Fruit fly (Drosophila melanogaster) whole organism: ENCODE data around the gene sr.

Experiments used
- CG8478 ChIP-seq: fragments of >200 bp; optimal IDR thresholded peaks from 2 replicates; lab custom pipeline; 2018; ENCODE audit warnings: inconsistent platforms
- Dll ChIP-seq: fragments of >200 bp; optimal IDR thresholded peaks from 2 replicates; lab custom pipeline; 2017
- EcR ChIP-seq, 2 experiments: fragments of >200 bp; optimal IDR thresholded peaks; 2 replicates each; lab custom pipeline; 2017; ENCODE audit warnings: missing biosample characterization in 2 of 2, missing genetic modification characterization in 2 of 2, missing genetic modification reagents in 2 of 2
- pan ChIP-seq: fragments of >200 bp; optimal IDR thresholded peaks from 2 replicates; lab custom pipeline; 2017
- psq ChIP-seq: fragments of >200 bp; optimal IDR thresholded peaks from 2 replicates; lab custom pipeline; 2017
- usp ChIP-seq: fragments of >200 bp; optimal IDR thresholded peaks from 2 replicates; lab custom pipeline; 2017; ENCODE audit warnings: missing biosample characterization, missing genetic modification characterization, mixed read lengths

Gene sr

DNA sequence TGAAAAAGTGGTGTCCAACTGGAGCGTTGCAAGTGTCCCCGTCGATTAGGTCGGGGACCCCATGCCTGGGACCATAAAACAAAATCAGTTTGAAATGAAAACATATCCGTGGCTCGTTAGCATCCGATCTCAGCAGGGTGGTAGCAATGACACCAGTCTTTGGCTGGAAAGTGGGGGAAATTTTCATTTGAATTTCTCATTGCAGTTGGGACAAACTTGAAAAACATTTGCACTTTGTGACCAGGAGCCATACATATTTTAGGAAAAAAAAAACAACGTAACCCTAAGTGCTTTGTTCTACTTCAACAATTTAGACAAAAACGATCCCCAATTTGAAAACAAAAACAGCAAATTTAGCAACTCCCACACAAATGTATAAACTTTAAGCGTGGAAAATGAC is 61.2 kb downstream of the sr start, which contains the start of gene CG14316:
CG14316 (plus strand) TSS at position 301 of the 400 bp plus-strand sequence.
- TF ChIP-seq psq (lab: Kevin White, UChicago) = no peak
- no peak for TF ChIP-seq Dll (lab: Kevin White, UChicago)
- no peak for TF ChIP-seq pan (lab: Kevin White, UChicago)
- TF ChIP-seq usp (GFP tag; lab: Kevin White, UChicago) = no peak
- no peak for TF ChIP-seq CG8478 (lab: Kevin White, UChicago)
- TF ChIP-seq EcR (GFP tag; optimal IDR thresholded peaks at IDR 0.05; lab: Kevin White, UChicago) = no peak

DNA sequence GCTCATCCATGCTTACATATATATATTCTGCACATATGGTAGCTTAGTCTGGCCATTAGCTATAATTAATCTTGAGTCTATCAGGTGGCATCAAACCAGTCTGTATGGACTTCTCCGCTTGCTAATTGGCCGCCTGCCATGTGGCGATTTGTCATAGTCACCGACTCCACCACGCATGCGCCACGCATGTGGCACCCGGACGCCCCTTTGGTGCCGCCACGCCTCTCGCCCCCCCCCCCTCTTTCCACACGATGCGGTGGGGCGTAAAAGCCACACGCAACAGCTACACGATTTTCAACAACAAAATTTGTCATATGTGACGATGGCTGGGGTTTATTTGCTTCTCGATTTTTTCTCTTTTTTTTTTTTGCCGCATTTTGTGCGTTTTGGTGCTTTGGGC is 63.1 kb downstream of the sr start:
- TF ChIP-seq Dll (lab: Kevin White, UChicago) = no peak

DNA sequence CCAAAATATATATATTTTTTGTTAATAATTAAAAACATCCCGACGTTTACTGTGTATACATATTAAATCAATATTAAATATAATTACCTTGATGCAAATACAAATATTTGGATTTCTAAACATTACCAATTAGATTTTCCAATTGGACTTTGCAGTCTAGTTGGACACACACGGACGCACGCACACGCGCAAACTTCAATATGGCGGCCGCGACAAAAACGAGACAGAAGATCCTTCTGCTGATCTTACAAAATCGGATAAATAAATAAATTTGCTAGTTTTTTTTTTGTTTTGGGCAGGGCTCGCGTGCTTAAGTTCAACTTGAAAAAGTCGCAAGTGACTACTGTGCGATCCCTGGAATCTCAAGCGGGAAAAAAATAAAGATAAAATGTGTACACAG is 66.0 kb downstream of the sr start:
- no peak for TF ChIP-seq psq (lab: Kevin White, UChicago)
- TF ChIP-seq EcR (GFP tag; optimal IDR thresholded peaks at IDR 0.05; lab: Kevin White, UChicago) = no peak
- no peak for TF ChIP-seq pan (lab: Kevin White, UChicago)
- TF ChIP-seq CG8478 (lab: Kevin White, UChicago) = no peak
- TF ChIP-seq usp (GFP tag; lab: Kevin White, UChicago) = no peak
- no peak for TF ChIP-seq Dll (lab: Kevin White, UChicago)

DNA sequence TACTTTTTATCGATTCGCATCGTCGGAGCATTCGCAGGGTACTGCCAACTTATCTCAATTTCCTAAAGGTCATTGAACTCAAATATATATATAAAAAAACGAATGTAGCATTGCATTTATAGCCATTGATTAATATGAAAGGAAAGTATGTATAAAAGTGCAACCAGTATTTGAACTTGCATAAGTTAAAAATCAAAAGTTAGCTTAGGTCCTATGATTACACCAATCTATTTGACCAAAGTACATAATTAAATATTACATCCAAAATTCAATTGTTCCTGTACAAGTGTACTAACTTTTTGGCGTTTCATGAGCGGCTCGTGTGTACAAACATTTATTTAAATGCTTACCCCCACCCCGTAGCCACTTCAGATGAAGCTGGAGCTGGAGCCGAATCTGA is 66.9 kb downstream of the sr start:
- no peak for TF ChIP-seq Dll (lab: Kevin White, UChicago)
- TF ChIP-seq EcR (GFP tag; optimal IDR thresholded peaks at IDR 0.05; lab: Kevin White, UChicago) = no peak
- no peak for TF ChIP-seq pan (lab: Kevin White, UChicago)
- TF ChIP-seq usp (GFP tag; lab: Kevin White, UChicago) = no peak
- no peak for TF ChIP-seq psq (lab: Kevin White, UChicago)
- TF ChIP-seq CG8478 (lab: Kevin White, UChicago) = no peak

DNA sequence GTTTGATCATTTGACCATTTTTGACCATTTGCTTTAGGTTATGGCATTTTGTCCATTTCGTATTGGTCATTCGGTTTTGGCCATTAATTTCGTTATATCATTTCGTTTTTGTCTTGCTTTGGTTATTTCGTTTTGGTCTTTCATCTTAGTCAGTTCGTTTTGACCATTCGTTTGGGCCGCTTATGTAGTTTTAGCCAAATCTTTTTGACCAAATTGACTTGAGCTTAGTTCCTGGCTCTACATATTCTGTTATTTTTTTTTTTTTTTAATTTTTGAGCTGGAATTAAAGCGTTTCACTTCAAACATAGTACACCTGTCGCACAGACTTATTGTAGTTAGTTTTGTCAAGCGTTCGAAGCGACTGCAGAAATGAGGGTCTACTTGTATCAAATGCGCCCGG is 67.8 kb downstream of the sr start, which contains the start of gene CG14315:
CG14315 (plus strand) TSS at position 301 of the 400 bp plus-strand sequence.
- TF ChIP-seq EcR (GFP tag; optimal IDR thresholded peaks at IDR 0.05; lab: Kevin White, UChicago) (no peak), CG8478 (lab: Kevin White, UChicago) (no peak), pan (lab: Kevin White, UChicago) (no peak), Dll (lab: Kevin White, UChicago) (no peak), psq (lab: Kevin White, UChicago) (no peak), usp (GFP tag; lab: Kevin White, UChicago) (no peak)

DNA sequence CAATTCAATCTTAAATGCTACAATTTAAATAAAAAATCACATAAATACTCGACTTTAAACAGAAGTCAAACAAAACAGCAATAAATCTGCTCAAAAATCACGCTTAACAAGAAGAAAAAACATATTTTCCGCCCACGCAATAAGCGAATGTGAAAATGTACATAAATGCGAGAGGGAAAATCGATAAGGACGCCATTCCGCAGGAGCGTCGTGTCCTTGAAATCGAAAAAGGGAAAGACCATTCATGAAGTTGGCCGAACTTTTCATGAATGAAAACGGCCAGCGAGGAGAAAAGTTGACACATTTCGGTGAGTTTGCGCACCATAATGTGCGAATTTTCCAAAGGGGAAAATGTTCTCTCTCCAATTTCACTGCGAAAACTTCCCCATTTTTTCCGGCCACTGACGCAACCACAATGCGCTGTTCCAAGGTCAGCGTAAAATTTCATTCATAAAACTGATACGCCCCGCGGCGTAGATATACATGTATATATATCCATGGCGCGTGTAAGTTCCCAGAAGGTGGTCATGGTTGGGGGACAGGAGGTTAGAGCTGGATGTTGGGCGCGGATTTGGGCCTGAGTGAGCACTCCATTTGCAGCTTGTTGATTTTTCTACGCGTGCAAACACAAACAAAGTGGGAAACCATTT is 69.7 kb downstream of the sr start:
- TF ChIP-seq CG8478 (lab: Kevin White, UChicago) (no peak), EcR (GFP tag; optimal IDR thresholded peaks at IDR 0.05; lab: Kevin White, UChicago) (no peak), psq (lab: Kevin White, UChicago) (no peak), Dll (lab: Kevin White, UChicago) (no peak), usp (GFP tag; lab: Kevin White, UChicago) (no peak), pan (lab: Kevin White, UChicago) (no peak)

DNA sequence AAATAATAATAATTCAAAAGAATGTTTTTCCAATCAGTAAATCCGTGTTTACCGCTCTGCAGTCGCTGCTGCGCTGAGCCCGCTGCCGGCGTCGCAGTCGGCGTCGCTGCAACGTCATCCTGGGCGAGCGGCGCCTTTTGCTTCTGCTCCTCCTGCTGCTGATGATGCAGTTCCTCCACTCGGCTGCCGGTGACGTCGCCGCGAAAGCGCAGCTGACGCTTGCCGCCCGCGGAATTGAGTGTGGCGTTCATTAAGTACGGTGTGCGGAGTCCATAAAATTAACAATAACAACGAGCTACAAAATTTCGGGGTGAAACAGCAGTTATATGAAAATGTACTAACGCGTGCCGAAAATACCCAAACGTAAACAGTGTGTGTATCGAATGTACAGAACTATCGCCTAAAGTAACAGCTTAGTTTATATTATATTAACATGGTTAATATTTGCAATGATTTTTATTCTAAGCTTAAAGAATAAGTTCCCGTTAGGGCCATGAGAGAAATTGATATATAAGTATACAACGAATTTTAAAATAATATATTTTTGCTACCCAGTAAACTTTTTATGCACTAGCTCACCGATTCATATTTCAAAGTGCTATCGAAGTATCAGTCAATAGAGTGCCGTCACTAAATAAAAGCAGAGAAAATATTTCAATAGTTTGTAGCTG is 73.6 kb downstream of the sr start, which contains the start of the genes CG7218 and Cbp20:
CG7218 (minus strand) TSS at position 346 of the 671 bp plus-strand sequence.
Cbp20 (plus strand) TSS at position 610 of the 671 bp plus-strand sequence.
- no peak for TF ChIP-seq EcR (GFP tag; optimal IDR thresholded peaks at IDR 0.05; lab: Kevin White, UChicago)
- TF ChIP-seq usp (GFP tag; lab: Kevin White, UChicago) = no peak
- no peak for TF ChIP-seq CG8478 (lab: Kevin White, UChicago)
- no peak for TF ChIP-seq pan (lab: Kevin White, UChicago)
- no peak for TF ChIP-seq Dll (lab: Kevin White, UChicago)
- TF ChIP-seq psq (lab: Kevin White, UChicago) = no peak

DNA sequence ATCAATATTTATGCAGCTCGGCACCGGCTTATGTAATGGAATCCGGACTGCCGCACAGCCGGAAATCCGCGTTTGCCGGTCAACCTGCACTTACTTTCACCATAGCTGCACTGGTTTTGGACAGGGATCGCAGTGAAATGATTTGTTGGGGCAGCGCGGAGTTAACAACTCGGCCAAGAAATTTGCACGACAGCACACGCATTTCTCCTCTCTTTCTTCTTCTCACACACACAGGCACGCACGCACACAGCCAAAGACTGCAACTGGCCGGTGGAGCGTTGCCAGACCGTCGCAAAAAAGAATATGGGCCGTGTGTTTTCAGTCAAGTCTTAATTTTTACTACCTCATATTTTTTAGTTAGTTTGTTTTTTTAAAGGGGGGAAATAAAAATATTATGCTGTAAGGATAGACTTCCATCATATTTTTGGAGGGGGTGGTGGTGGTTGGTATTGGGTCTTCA is 75.7 kb downstream of the sr start:
- TF ChIP-seq Dll (lab: Kevin White, UChicago) = no peak
- no peak for TF ChIP-seq pan (lab: Kevin White, UChicago)
- no peak for TF ChIP-seq EcR (GFP tag; optimal IDR thresholded peaks at IDR 0.05; lab: Kevin White, UChicago)
- no peak for TF ChIP-seq usp (GFP tag; lab: Kevin White, UChicago)
- no peak for TF ChIP-seq CG8478 (lab: Kevin White, UChicago)
- TF ChIP-seq psq (lab: Kevin White, UChicago) = no peak

DNA sequence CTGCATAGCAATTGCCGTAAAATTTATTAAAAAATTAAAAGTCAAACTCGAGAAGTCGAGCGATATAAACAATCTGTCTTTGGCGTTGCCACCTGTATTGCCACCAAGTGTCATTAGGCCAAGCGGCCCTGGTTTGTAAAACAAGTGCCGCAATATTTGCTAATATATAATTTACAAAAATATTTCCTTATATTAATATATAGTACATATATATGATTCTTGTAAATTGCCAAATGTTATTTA is 76.5 kb downstream of the sr start, which contains the start of the genes CG7215 and Prx5:
CG7215 (minus strand) TSS at position 101 of the 243 bp plus-strand sequence.
Prx5 (minus strand) TSS at position 101 of the 243 bp plus-strand sequence.
- TF ChIP-seq usp (GFP tag; lab: Kevin White, UChicago) = no peak
- no peak for TF ChIP-seq pan (lab: Kevin White, UChicago)
- no peak for TF ChIP-seq psq (lab: Kevin White, UChicago)
- TF ChIP-seq Dll (lab: Kevin White, UChicago) = no peak
- TF ChIP-seq EcR (GFP tag; optimal IDR thresholded peaks at IDR 0.05; lab: Kevin White, UChicago) = no peak
- no peak for TF ChIP-seq CG8478 (lab: Kevin White, UChicago)

DNA sequence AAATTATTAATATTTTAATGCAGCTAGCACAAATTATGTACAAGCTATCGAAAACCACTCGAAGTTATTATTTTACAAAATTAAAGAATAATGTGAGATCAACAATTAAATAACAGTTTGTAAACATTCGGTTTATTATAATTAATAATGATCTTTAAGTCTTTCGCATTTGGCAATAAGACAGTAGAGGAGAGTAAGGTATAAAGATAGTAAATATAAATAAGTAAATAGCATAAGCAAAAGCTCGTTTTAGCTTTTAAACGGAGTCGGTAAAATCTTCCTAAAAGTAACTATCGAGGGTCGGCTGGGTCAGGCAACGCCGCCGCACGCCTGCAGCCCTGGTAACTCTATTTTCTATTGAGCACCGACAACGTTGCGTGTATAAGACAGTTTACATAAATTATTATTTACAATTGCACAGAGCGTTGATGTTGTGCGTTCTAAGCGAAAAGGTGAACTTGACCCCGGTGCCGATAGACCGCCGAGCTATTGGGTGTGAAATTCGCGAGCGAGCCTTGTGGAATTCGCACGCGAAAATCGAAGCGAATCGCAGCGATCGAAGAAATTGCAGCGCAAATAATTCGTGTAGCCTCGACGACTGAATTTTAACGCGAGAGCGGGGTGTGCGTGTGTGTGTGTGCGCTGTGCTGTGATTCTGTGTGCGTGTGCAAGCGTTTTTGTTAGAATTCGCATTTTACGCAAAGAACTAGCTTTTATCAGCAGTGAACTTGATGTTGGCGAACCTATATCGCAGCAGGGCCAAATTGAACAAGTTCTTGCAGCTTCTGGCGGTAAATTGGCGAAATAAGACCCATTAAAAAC is 77.0 kb downstream of the sr start, which contains the start of gene wrd:
wrd (plus strand) TSS at position 342 of the 822 bp plus-strand sequence.
- TF ChIP-seq psq (lab: Kevin White, UChicago) = no peak
- no peak for TF ChIP-seq CG8478 (lab: Kevin White, UChicago)

DNA sequence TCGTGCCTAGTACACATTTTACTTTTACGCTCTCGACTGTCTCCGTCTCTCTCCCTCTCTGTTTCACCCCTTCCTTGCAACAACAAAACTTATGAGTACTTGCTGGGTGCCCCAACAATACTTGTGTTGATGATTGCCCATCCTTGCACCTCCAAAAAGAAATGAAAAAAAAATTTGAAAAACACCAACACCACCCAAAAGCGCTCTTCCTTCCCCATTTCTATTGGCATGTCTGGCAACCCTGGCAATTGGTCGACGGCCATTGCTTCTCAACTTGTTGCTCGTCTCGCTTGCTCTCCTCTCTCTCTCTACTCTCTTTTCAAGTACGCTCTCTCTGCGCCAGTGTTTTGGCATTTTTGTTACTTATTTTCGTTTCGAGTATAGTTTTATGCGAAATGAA is 77.8 kb downstream of the sr start:
- TF ChIP-seq CG8478 (lab: Kevin White, UChicago) (no peak), psq (lab: Kevin White, UChicago) (no peak), usp (GFP tag; lab: Kevin White, UChicago) (no peak), pan (lab: Kevin White, UChicago) (no peak), Dll (lab: Kevin White, UChicago) (peak; percentile 96)
